Worm (Caenorhabditis elegans): ENCODE data around the gene nsy-4.

Gene nsy-4

ce11 chrIV:2298388-2298787 is 24.7 kb upstream of the nsy-4 start:
- TF ChIP-seq ceh-83 (GFP tag; optimal IDR thresholded peaks at IDR 0.05) = no peak
- no peak for TF ChIP-seq nhr-2 (tag; optimal IDR thresholded peaks at IDR 0.05)
- no peak for TF ChIP-seq ces-1 (GFP tag; optimal IDR thresholded peaks at IDR 0.05)
- TF ChIP-seq ztf-11 (tag; optimal IDR thresholded peaks at IDR 0.05) = no peak
- TF ChIP-seq nhr-76 (tag; optimal IDR thresholded peaks at IDR 0.05) = no peak
- no peak for TF ChIP-seq bed-3 (GFP tag; optimal IDR thresholded peaks at IDR 0.05)

ce11 chrIV:2300186-2300585 is 22.9 kb upstream of the nsy-4 start, which contains the start of gene lin-1:
lin-1 (minus strand) TSS chrIV:2300286.
- TF ChIP-seq elt-1 (tag; optimal IDR thresholded peaks at IDR 0.05; ENCODE audit: borderline replicate concordance, insufficient read depth) = no peak
- TF ChIP-seq unc-120 (tag; optimal IDR thresholded peaks at IDR 0.05; ENCODE audit: poor library complexity, severe bottlenecking) = no peak

ce11 chrIV:2306447-2306846 is 16.6 kb upstream of the nsy-4 start, which contains the start of gene mksr-2:
mksr-2 (minus strand) TSS chrIV:2306547.
- TF ChIP-seq sptf-1 (tag; optimal IDR thresholded peaks at IDR 0.05) = no peak
- TF ChIP-seq nhr-28 (tag; optimal IDR thresholded peaks at IDR 0.05) = no peak
- TF ChIP-seq cnd-1 (tag; optimal IDR thresholded peaks at IDR 0.05) = no peak
- TF ChIP-seq hlh-1 (tag; optimal IDR thresholded peaks at IDR 0.05) = no peak
- TF ChIP-seq ces-1 (GFP tag; optimal IDR thresholded peaks at IDR 0.05) = no peak
- no peak for TF ChIP-seq lin-32 (GFP tag; optimal IDR thresholded peaks at IDR 0.05)
- no peak for TF ChIP-seq bed-3 (GFP tag; optimal IDR thresholded peaks at IDR 0.05)
- TF ChIP-seq tbx-8 (GFP tag; optimal IDR thresholded peaks at IDR 0.05) = no peak
- TF ChIP-seq nhr-12 (tag; optimal IDR thresholded peaks at IDR 0.05) = no peak
- TF ChIP-seq M03D4.4 (tag; optimal IDR thresholded peaks at IDR 0.05) = no peak
- TF ChIP-seq unc-39 (tag; optimal IDR thresholded peaks at IDR 0.05) = no peak
- TF ChIP-seq unc-62 (GFP tag; optimal IDR thresholded peaks at IDR 0.05) = no peak
- no peak for TF ChIP-seq unc-120 (tag; optimal IDR thresholded peaks at IDR 0.05; ENCODE audit: poor library complexity, severe bottlenecking)
- TF ChIP-seq zip-8 (tag; optimal IDR thresholded peaks at IDR 0.05) = no peak
- TF ChIP-seq mep-1 (tag; optimal IDR thresholded peaks at IDR 0.05) = no peak
- TF ChIP-seq nhr-76 (tag; optimal IDR thresholded peaks at IDR 0.05) = no peak

- peak; percentile 21 for TF ChIP-seq sptf-1 (tag; optimal IDR thresholded peaks at IDR 0.05)
- TF ChIP-seq zip-8 (tag; optimal IDR thresholded peaks at IDR 0.05) = no peak
- no peak for TF ChIP-seq ztf-11 (tag; optimal IDR thresholded peaks at IDR 0.05)
These were observed 15.7 kb upstream of the nsy-4 start for ce11 chrIV:2307374-2307773.

ce11 chrIV:2308203-2308602 is 14.9 kb upstream of the nsy-4 start:
- TF ChIP-seq zip-8 (tag; optimal IDR thresholded peaks at IDR 0.05) (peak; percentile 3), ceh-39 (tag; optimal IDR thresholded peaks at IDR 0.05) (no peak)

ce11 chrIV:2311554-2311953 is 11.5 kb upstream of the nsy-4 start:
- TF ChIP-seq drap-1 (GFP tag; optimal IDR thresholded peaks at IDR 0.05) (no peak), lin-32 (GFP tag; optimal IDR thresholded peaks at IDR 0.05) (no peak), tbx-8 (GFP tag; optimal IDR thresholded peaks at IDR 0.05) (no peak), mep-1 (tag; optimal IDR thresholded peaks at IDR 0.05) (no peak), ham-2 (GFP tag; optimal IDR thresholded peaks at IDR 0.05) (no peak), zip-8 (tag; optimal IDR thresholded peaks at IDR 0.05) (no peak), nhr-28 (tag; optimal IDR thresholded peaks at IDR 0.05) (no peak), mab-5 (tag; optimal IDR thresholded peaks at IDR 0.05) (no peak), lin-13 (tag; optimal IDR thresholded peaks at IDR 0.05) (no peak), M03D4.4 (tag; optimal IDR thresholded peaks at IDR 0.05) (no peak), ztf-11 (tag; optimal IDR thresholded peaks at IDR 0.05) (no peak), unc-39 (tag; optimal IDR thresholded peaks at IDR 0.05) (no peak), cnd-1 (tag; optimal IDR thresholded peaks at IDR 0.05) (no peak)

ce11 chrIV:2313721-2314683 is 9.1 kb upstream of the nsy-4 start, which contains the start of gene vha-11:
vha-11 (minus strand) TSS chrIV:2314567.
- no peak for TF ChIP-seq sem-2 (GFP tag; optimal IDR thresholded peaks at IDR 0.05)
- no peak for TF ChIP-seq unc-120 (tag; optimal IDR thresholded peaks at IDR 0.05; ENCODE audit: poor library complexity, severe bottlenecking)
- no peak for TF ChIP-seq elt-1 (tag; optimal IDR thresholded peaks at IDR 0.05; ENCODE audit: borderline replicate concordance, insufficient read depth)
- no peak for TF ChIP-seq lin-32 (GFP tag; optimal IDR thresholded peaks at IDR 0.05)
- TF ChIP-seq drap-1 (GFP tag; optimal IDR thresholded peaks at IDR 0.05) = no peak
- no peak for TF ChIP-seq ceh-83 (GFP tag; optimal IDR thresholded peaks at IDR 0.05)
- no peak for TF ChIP-seq pha-4 (tag; optimal IDR thresholded peaks at IDR 0.05)
- TF ChIP-seq ces-1 (GFP tag; optimal IDR thresholded peaks at IDR 0.05) = no peak
- no peak for TF ChIP-seq lin-13 (tag; optimal IDR thresholded peaks at IDR 0.05)
- TF ChIP-seq ztf-11 (tag; optimal IDR thresholded peaks at IDR 0.05) = no peak
- no peak for TF ChIP-seq lsy-2 (tag; optimal IDR thresholded peaks at IDR 0.05)
- no peak for TF ChIP-seq cnd-1 (tag; optimal IDR thresholded peaks at IDR 0.05)
- no peak for TF ChIP-seq blmp-1 (tag; optimal IDR thresholded peaks at IDR 0.05)
- no peak for TF ChIP-seq zip-8 (tag; optimal IDR thresholded peaks at IDR 0.05)
- no peak for TF ChIP-seq snpc-4 (tag; optimal IDR thresholded peaks at IDR 0.05)
- no peak for TF ChIP-seq nhr-237 (tag; optimal IDR thresholded peaks at IDR 0.05)
- no peak for TF ChIP-seq nhr-12 (tag; optimal IDR thresholded peaks at IDR 0.05)
- no peak for TF ChIP-seq unc-62 (GFP tag; optimal IDR thresholded peaks at IDR 0.05)

Measured in whole organism, mixed stage, embryonic.